Worm (Caenorhabditis elegans): Measurements from ENCODE around the gene T05C12.11.

- TF ChIP-seq ets-7 (tag; optimal IDR thresholded peaks at IDR 0.05): no peak
- TF ChIP-seq ama-1 (optimal IDR thresholded peaks at IDR 0.05): no peak
- TF ChIP-seq hmbx-1 (tag; optimal IDR thresholded peaks at IDR 0.05): no peak
- TF ChIP-seq hnd-1 (tag; optimal IDR thresholded peaks at IDR 0.05): no peak
- TF ChIP-seq tbx-37 (GFP tag; conservative IDR thresholded peaks at IDR 0.05): no peak
- TF ChIP-seq pes-1 (GFP tag; IDR thresholded peaks at IDR 0.05): no peak
- TF ChIP-seq flt-1 (GFP tag; IDR thresholded peaks at IDR 0.05): no peak
- no peak for TF ChIP-seq hmg-4 (GFP tag; optimal IDR thresholded peaks at IDR 0.05)
- TF ChIP-seq aly-1 (tag; optimal IDR thresholded peaks at IDR 0.05): no peak
- TF ChIP-seq tra-4 (tag; optimal IDR thresholded peaks at IDR 0.05): no peak
- TF ChIP-seq ceh-36 (tag; optimal IDR thresholded peaks at IDR 0.05): no peak
- no peak for TF ChIP-seq ceh-13 (GFP tag; optimal IDR thresholded peaks at IDR 0.05)
- TF ChIP-seq F13C5.2 (tag; optimal IDR thresholded peaks at IDR 0.05): no peak
These were observed 3.2 kb upstream of the T05C12.11 start, which contains the start of the genes decr-1.3 and T05C12.1 for ce11 chrII:8173449-8173848.
